Fruit fly (Drosophila melanogaster) whole organism, prepupa: Measurements from ENCODE around the gene M1BP.

ENCODE experiments used
- CG10669 ChIP-seq: fragments of 200-800 bp; sonication (Bioruptor generic); optimal IDR thresholded peaks from 3 replicates; lab custom pipeline; 2018; ENCODE audit warnings: missing biosample characterization, mild to moderate bottlenecking, missing genetic modification characterization, moderate library complexity
- CG11762 ChIP-seq: fragments of 200-800 bp; sonication (Bioruptor generic); optimal IDR thresholded peaks from 3 replicates; lab custom pipeline; 2016; ENCODE audit warnings: missing biosample characterization, missing genetic modification characterization; ENCODE audit not compliant: insufficient read depth
- CG15336 ChIP-seq: fragments of 200-800 bp; sonication (Bioruptor generic); IDR thresholded peaks from 2 replicates; pipeline ENCODE4 v1.3.6; 2022; ENCODE audit warnings: missing biosample characterization, missing genetic modification characterization
- CG3032 ChIP-seq: fragments of 200-800 bp; optimal IDR thresholded peaks from 2 replicates; lab custom pipeline; 2019; ENCODE audit warnings: missing biosample characterization, mild to moderate bottlenecking, missing genetic modification characterization, moderate library complexity
- CG32006 ChIP-seq: fragments of 200-800 bp; sonication (Bioruptor generic); optimal IDR thresholded peaks from 3 replicates; lab custom pipeline; 2017; ENCODE audit warnings: missing biosample characterization, mild to moderate bottlenecking, missing genetic modification characterization
- CG4318 ChIP-seq: fragments of 200-800 bp; sonication (Bioruptor generic); optimal IDR thresholded peaks from 3 replicates; lab custom pipeline; 2017; ENCODE audit warnings: missing biosample characterization, mild to moderate bottlenecking, missing genetic modification characterization
- CG6163 ChIP-seq: fragments of 200-800 bp; sonication (Bioruptor generic); IDR thresholded peaks from 3 replicates; pipeline ENCODE4 v1.3.6; 2022; ENCODE audit warnings: missing biosample characterization, missing genetic modification characterization
- CG6792 ChIP-seq: fragments of 200-800 bp; sonication (Bioruptor generic); optimal IDR thresholded peaks from 3 replicates; lab custom pipeline; 2016; ENCODE audit warnings: missing biosample characterization, missing genetic modification characterization
- CG6808 ChIP-seq: fragments of 200-800 bp; sonication (Bioruptor generic); optimal IDR thresholded peaks from 3 replicates; lab custom pipeline; 2017; ENCODE audit warnings: missing biosample characterization, missing genetic modification characterization, mild to moderate bottlenecking, moderate library complexity, missing genetic modification reagents
- CG6854 ChIP-seq: fragments of 200-800 bp; sonication (Bioruptor generic); optimal IDR thresholded peaks from 2 replicates; lab custom pipeline; 2017; ENCODE audit warnings: missing biosample characterization, mild to moderate bottlenecking, missing genetic modification characterization
- CG7368 ChIP-seq: fragments of 200-800 bp; sonication (Bioruptor generic); optimal IDR thresholded peaks from 3 replicates; lab custom pipeline; 2016; ENCODE audit warnings: missing biosample characterization, missing genetic modification characterization
- CG8119 ChIP-seq: fragments of 200-800 bp; sonication (Bioruptor generic); IDR thresholded peaks from 3 replicates; pipeline ENCODE4 v1.3.6; 2022; ENCODE audit warnings: missing biosample characterization, missing genetic modification characterization
- CG8632 ChIP-seq: fragments of 200-800 bp; sonication (Bioruptor generic); optimal IDR thresholded peaks from 3 replicates; lab custom pipeline; 2016; ENCODE audit warnings: missing biosample characterization, missing genetic modification characterization
- Eip75B ChIP-seq: fragments of 200-800 bp; sonication (Bioruptor generic); optimal IDR thresholded peaks from 3 replicates; lab custom pipeline; 2016; ENCODE audit warnings: missing biosample characterization, missing genetic modification characterization
- Eip93F ChIP-seq: fragments of 200-800 bp; sonication (Bioruptor generic); optimal IDR thresholded peaks from 2 replicates; lab custom pipeline; 2016; ENCODE audit warnings: missing biosample characterization, mild to moderate bottlenecking, missing genetic modification characterization
- Ets21C ChIP-seq: fragments of 200-800 bp; sonication (Bioruptor generic); optimal IDR thresholded peaks from 3 replicates; lab custom pipeline; 2016; ENCODE audit warnings: missing biosample characterization, missing genetic modification characterization
- Ets96B ChIP-seq: fragments of 200-800 bp; optimal IDR thresholded peaks from 2 replicates; lab custom pipeline; 2019; ENCODE audit warnings: missing biosample characterization, mild to moderate bottlenecking, missing genetic modification characterization, moderate library complexity
- Gug ChIP-seq: fragments of 200-800 bp; sonication (Bioruptor generic); IDR thresholded peaks from 2 replicates; pipeline ENCODE4 v1.3.6; 2022; ENCODE audit warnings: missing biosample characterization, missing genetic modification characterization
- Hr39 ChIP-seq: fragments of 200-800 bp; sonication (Bioruptor generic); optimal IDR thresholded peaks from 2 replicates; lab custom pipeline; 2016; ENCODE audit warnings: missing biosample characterization, missing genetic modification characterization
- Hr4 ChIP-seq: fragments of 200-800 bp; sonication (Bioruptor generic); optimal IDR thresholded peaks from 3 replicates; lab custom pipeline; 2016; ENCODE audit warnings: missing biosample characterization, missing genetic modification characterization
- Smox ChIP-seq: fragments of 200-800 bp; sonication (Bioruptor generic); optimal IDR thresholded peaks from 3 replicates; lab custom pipeline; 2016; ENCODE audit warnings: missing biosample characterization, missing genetic modification characterization
- Sox102F ChIP-seq: fragments of 200-800 bp; sonication (Bioruptor generic); optimal IDR thresholded peaks from 2 replicates; lab custom pipeline; 2016; ENCODE audit warnings: missing biosample characterization, mild to moderate bottlenecking, missing genetic modification characterization
- Sox15 ChIP-seq: fragments of 200-800 bp; sonication (Bioruptor generic); optimal IDR thresholded peaks from 3 replicates; lab custom pipeline; 2016; ENCODE audit warnings: missing biosample characterization, missing genetic modification characterization
- acj6 ChIP-seq: fragments of 200-800 bp; sonication (Bioruptor generic); optimal IDR thresholded peaks from 3 replicates; lab custom pipeline; 2016; ENCODE audit warnings: missing biosample characterization, missing genetic modification characterization
- dac ChIP-seq: fragments of 200-800 bp; sonication (Bioruptor generic); optimal IDR thresholded peaks from 2 replicates; lab custom pipeline; 2017; ENCODE audit warnings: missing biosample characterization, mild to moderate bottlenecking, missing genetic modification characterization
- esn ChIP-seq: fragments of 200-800 bp; sonication (Bioruptor generic); optimal IDR thresholded peaks from 2 replicates; lab custom pipeline; 2016; ENCODE audit warnings: missing biosample characterization, mild to moderate bottlenecking, missing genetic modification characterization, moderate library complexity
- fd85E ChIP-seq: fragments of 200-800 bp; sonication (Bioruptor generic); optimal IDR thresholded peaks from 3 replicates; lab custom pipeline; 2016; ENCODE audit warnings: missing biosample characterization, missing genetic modification characterization
- fkh ChIP-seq: fragments of 200-800 bp; sonication (Bioruptor generic); optimal IDR thresholded peaks from 3 replicates; lab custom pipeline; 2017; ENCODE audit warnings: missing biosample characterization, mild to moderate bottlenecking, missing genetic modification characterization, moderate library complexity
- lz ChIP-seq: fragments of 200-800 bp; sonication (Bioruptor generic); optimal IDR thresholded peaks from 3 replicates; lab custom pipeline; 2016; ENCODE audit warnings: missing biosample characterization, missing genetic modification characterization
- net ChIP-seq: fragments of 200-800 bp; sonication (Bioruptor generic); optimal IDR thresholded peaks from 3 replicates; lab custom pipeline; 2016; ENCODE audit warnings: missing biosample characterization, missing genetic modification characterization
- salr ChIP-seq, 2 experiments: fragments of 200-800 bp; sonication (Bioruptor generic); optimal IDR thresholded peaks; 3 replicates each; lab custom pipeline; 2016 to 2018; ENCODE audit warnings: missing biosample characterization in 2 of 2, missing genetic modification characterization in 2 of 2, mild to moderate bottlenecking in 1 of 2
- spab ChIP-seq: fragments of 200-800 bp; sonication (Bioruptor generic); optimal IDR thresholded peaks from 2 replicates; lab custom pipeline; 2017; ENCODE audit warnings: missing biosample characterization, mild to moderate bottlenecking, missing genetic modification characterization, missing genetic modification reagents
- topi ChIP-seq: fragments of 200-800 bp; sonication (Bioruptor generic); optimal IDR thresholded peaks from 3 replicates; lab custom pipeline; 2016; ENCODE audit warnings: missing biosample characterization, missing genetic modification characterization

The M1BP gene

DNA sequence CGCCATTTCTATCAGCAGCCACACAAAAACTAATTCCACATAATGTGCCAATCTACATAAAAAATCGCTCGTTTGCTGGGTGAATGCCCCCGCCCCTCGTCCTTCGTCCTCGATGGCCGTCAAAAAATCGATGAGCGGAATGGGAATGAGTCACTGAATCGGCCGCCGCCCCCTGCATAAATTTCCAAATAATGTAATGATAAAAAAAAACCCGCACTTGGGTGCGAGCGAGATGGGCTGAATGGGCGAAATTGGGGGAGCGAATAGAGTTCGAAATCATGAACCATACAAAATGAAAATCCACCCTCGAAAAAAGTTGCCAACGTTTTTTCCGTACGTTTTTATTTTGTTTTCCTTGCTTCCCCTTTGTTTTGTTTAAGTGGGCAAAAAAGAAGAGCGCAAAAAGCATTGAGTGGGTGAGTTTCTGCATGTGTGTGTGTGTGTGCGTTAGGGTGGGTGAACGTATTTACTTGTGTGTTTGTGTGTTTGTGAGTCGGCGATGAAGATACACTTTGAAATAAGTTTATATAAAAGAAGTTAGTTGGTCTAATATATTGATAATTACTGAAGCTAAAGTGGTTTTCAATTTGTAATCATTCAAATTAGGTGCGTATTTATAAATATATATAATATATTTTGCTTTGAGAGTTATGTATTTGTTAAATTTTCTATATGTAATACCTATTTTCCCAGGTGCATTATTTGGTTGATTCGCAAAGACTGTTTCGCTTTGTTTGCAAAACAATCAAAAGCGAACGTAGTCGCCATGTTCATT, 26.0 kb downstream of the M1BP start (continued):
- TF ChIP-seq Hr39 (GFP tag; lab: Kevin White, UChicago) (no peak), CG4318 (GFP tag; lab: Kevin White, UChicago) (no peak), CG32006 (GFP tag; lab: Kevin White, UChicago) (no peak), CG8632 (peak; percentile 6), esn (GFP tag; lab: Kevin White, UChicago) (no peak), dac (GFP tag; lab: Kevin White, UChicago) (no peak), CG6792 (GFP tag; lab: Kevin White, UChicago) (no peak), CG6808 (peak; percentile 55), CG6854 (no peak), CG8119 (0 out of 3 replicates have a peak, but pooled peaks have one; percentile 20), CG10669 (GFP tag; lab: Kevin White, UChicago) (peak; percentile 47), Smox (no peak), CG7368 (GFP tag; lab: Kevin White, UChicago) (no peak), salr (GFP tag; optimal IDR thresholded peaks at IDR 0.05; lab: Kevin White, UChicago) (no peak), CG15336 (GFP tag; lab: Robert Waterston, UW) (no peak), Gug (GFP tag; lab: Robert Waterston, UW) (no peak), Sox102F (GFP tag; lab: Kevin White, UChicago) (peak; percentile 7), fd85E (no peak), spab (GFP tag; lab: Kevin White, UChicago) (peak; percentile 46), topi (GFP tag; lab: Kevin White, UChicago) (no peak), Hr4 (no peak), Eip75B (GFP tag; lab: Kevin White, UChicago) (no peak), net (peak; percentile 25)

dm6 chr3R:8704669-8705068, 26.8 kb downstream of the M1BP start:
- TF ChIP-seq fkh = peak; percentile 28
- no peak for TF ChIP-seq Hr4

DNA sequence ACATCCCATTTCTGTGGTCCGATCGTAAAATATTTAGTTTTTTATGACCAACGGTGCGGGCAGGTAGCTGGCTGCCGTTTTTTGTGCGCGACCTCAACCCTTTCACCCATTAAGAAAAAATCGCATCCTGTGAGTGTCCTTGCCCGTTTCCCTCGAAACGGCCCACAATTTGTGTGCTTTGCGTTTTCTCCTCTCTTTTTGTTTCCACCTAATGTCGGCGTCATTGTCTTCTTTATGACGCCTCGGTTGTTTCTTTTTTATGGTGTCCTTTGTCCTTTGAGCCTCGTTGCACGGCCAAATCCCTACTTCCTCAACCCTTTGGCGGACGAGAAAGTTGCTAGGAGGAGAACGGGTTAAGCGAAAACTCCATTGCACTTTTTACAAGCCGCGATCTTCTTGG, 30.3 kb downstream of the M1BP start:
- no peak for TF ChIP-seq Smox

dm6 chr3R:8700660-8701059, 30.8 kb downstream of the M1BP start:
- TF ChIP-seq lz (GFP tag; lab: Kevin White, UChicago) (no peak), Ets21C (GFP tag; lab: Kevin White, UChicago) (no peak), Sox15 (GFP tag; lab: Kevin White, UChicago) (no peak), CG32006 (GFP tag; lab: Kevin White, UChicago) (no peak), acj6 (GFP tag; lab: Kevin White, UChicago) (no peak), Eip93F (GFP tag; lab: Kevin White, UChicago) (no peak), CG6163 (GFP tag; lab: Robert Waterston, UW) (no peak), CG11762 (GFP tag; lab: Kevin White, UChicago) (no peak)

DNA sequence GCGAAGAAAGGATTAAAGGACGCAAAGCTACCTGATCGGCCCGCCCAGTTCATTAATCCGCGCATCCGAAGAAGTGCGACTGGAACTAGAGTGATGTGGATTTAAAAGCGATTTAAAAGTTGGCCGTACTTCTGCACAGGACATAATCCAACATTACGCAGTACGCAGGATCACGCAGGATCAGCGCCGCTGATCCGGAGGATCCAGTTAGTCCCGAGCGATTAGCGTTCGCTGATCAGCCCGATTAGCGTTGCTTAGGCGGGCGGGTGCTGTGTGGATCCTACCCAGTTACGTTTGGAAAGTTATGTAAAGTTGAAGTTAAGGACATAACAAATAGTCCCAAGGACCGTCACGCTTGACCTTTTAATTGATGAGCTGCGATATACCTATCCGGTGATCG, 32.3 kb downstream of the M1BP start:
- no peak for TF ChIP-seq CG3032 (tag; lab: Kevin White, UChicago)
- TF ChIP-seq Eip75B (GFP tag; lab: Kevin White, UChicago) = no peak
- TF ChIP-seq Smox = no peak
- TF ChIP-seq fkh = no peak
- no peak for TF ChIP-seq Sox102F (GFP tag; lab: Kevin White, UChicago)
- TF ChIP-seq Ets21C (GFP tag; lab: Kevin White, UChicago) = no peak
- TF ChIP-seq CG7368 (GFP tag; lab: Kevin White, UChicago) = no peak
- TF ChIP-seq salr (GFP tag; optimal IDR thresholded peaks at IDR 0.05; lab: Kevin White, UChicago) = no peak
- TF ChIP-seq Ets96B = no peak
